Fruit fly (Drosophila melanogaster) whole organism, embryonic: ENCODE data around the gene CG11980.
A peak's percentile ranks its signal among the peaks of the same experiment; 100 is the strongest.

Source experiments
- CG10543 ChIP-seq: fragments of 200-800 bp; sonication (Bioruptor generic); optimal IDR thresholded peaks from 3 replicates; lab custom pipeline; 2017; ENCODE audit warnings: missing biosample characterization, mild to moderate bottlenecking, missing genetic modification characterization, moderate library complexity
- CG1233 ChIP-seq: fragments of 200-800 bp; sonication (Bioruptor generic); optimal IDR thresholded peaks from 4 replicates; lab custom pipeline; 2018; ENCODE audit warnings: missing biosample characterization, mild to moderate bottlenecking, missing genetic modification characterization
- CG12744 ChIP-seq: fragments of 200-800 bp; sonication (Bioruptor generic); optimal IDR thresholded peaks from 2 replicates; lab custom pipeline; 2016; ENCODE audit warnings: missing biosample characterization, missing genetic modification characterization
- CG13775 ChIP-seq: fragments of 200-800 bp; sonication (Bioruptor generic); optimal IDR thresholded peaks from 3 replicates; lab custom pipeline; 2017; ENCODE audit warnings: missing biosample characterization, mild to moderate bottlenecking, missing genetic modification characterization
- CG17568 ChIP-seq: fragments of 200-800 bp; sonication (Bioruptor generic); optimal IDR thresholded peaks from 2 replicates; lab custom pipeline; 2018; ENCODE audit warnings: missing biosample characterization, mild to moderate bottlenecking, missing genetic modification characterization, moderate library complexity
- CG17612 ChIP-seq: fragments of 200-800 bp; sonication (Bioruptor generic); IDR thresholded peaks from 2 replicates; pipeline ENCODE4 v1.3.6; 2022; ENCODE audit warnings: missing biosample characterization, missing genetic modification characterization
- CG17912 ChIP-seq: fragments of 200-800 bp; sonication (Bioruptor generic); optimal IDR thresholded peaks from 2 replicates; lab custom pipeline; 2018; ENCODE audit warnings: missing biosample characterization, mild to moderate bottlenecking, missing genetic modification characterization
- CG2120 ChIP-seq: fragments of 200-800 bp; sonication (Bioruptor generic); optimal IDR thresholded peaks from 3 replicates; lab custom pipeline; 2016; ENCODE audit warnings: missing biosample characterization, missing genetic modification characterization
- CG2129 ChIP-seq: fragments of 200-800 bp; sonication (Bioruptor generic); IDR thresholded peaks from 2 replicates; pipeline ENCODE4 v1.3.6; 2022; ENCODE audit warnings: missing biosample characterization, missing genetic modification characterization; ENCODE audit not compliant: partially characterized antibody
- CG2678 ChIP-seq: fragments of 200-800 bp; sonication (Bioruptor generic); optimal IDR thresholded peaks from 3 replicates; lab custom pipeline; 2019; ENCODE audit warnings: missing biosample characterization, mild to moderate bottlenecking, missing genetic modification characterization, moderate library complexity
- CG31388 ChIP-seq: fragments of 200-800 bp; sonication (Bioruptor generic); optimal IDR thresholded peaks from 2 replicates; lab custom pipeline; 2016; ENCODE audit warnings: missing biosample characterization, missing genetic modification characterization
- CG3407 ChIP-seq: fragments of 200-800 bp; sonication (Bioruptor generic); optimal IDR thresholded peaks from 2 replicates; lab custom pipeline; 2018; ENCODE audit warnings: missing biosample characterization, mild to moderate bottlenecking, missing genetic modification characterization
- CG3838 ChIP-seq: fragments of 200-800 bp; sonication (Bioruptor generic); optimal IDR thresholded peaks from 3 replicates; lab custom pipeline; 2016; ENCODE audit warnings: missing biosample characterization, missing genetic modification characterization
- CG4282 ChIP-seq: fragments of 200-800 bp; sonication (Bioruptor generic); optimal IDR thresholded peaks from 2 replicates; lab custom pipeline; 2016; ENCODE audit warnings: missing biosample characterization, missing genetic modification characterization
- CG4360 ChIP-seq: fragments of 200-800 bp; sonication (Bioruptor generic); IDR thresholded peaks from 2 replicates; pipeline ENCODE4 v1.3.6; 2022; ENCODE audit warnings: missing biosample characterization, missing genetic modification characterization
- CHES-1-like ChIP-seq: fragments of 200-800 bp; sonication (Bioruptor generic); optimal IDR thresholded peaks from 2 replicates; lab custom pipeline; 2016; ENCODE audit warnings: missing biosample characterization, missing genetic modification characterization
- CTCF ChIP-seq: fragments of 200-800 bp; sonication (Bioruptor generic); optimal IDR thresholded peaks from 2 replicates; lab custom pipeline; 2017; ENCODE audit warnings: missing biosample characterization, mild to moderate bottlenecking, missing genetic modification characterization, moderate library complexity
- Doc2 ChIP-seq: fragments of 200-800 bp; sonication (Bioruptor generic); IDR thresholded peaks from 2 replicates; pipeline ENCODE4 v1.3.6; 2022; ENCODE audit warnings: missing biosample characterization, missing genetic modification characterization
- Doc3 ChIP-seq: fragments of 200-800 bp; sonication (Bioruptor generic); IDR thresholded peaks from 3 replicates; pipeline ENCODE4 v1.3.6; 2022; ENCODE audit warnings: missing biosample characterization, missing genetic modification characterization; ENCODE audit not compliant: partially characterized antibody
- ERR ChIP-seq: fragments of 200-800 bp; sonication (Bioruptor generic); optimal IDR thresholded peaks from 2 replicates; lab custom pipeline; 2016; ENCODE audit warnings: missing biosample characterization, missing genetic modification characterization
- Fer2 ChIP-seq: fragments of 200-800 bp; sonication (Bioruptor generic); optimal IDR thresholded peaks from 2 replicates; lab custom pipeline; 2018; ENCODE audit warnings: missing biosample characterization, mild to moderate bottlenecking, missing genetic modification characterization, moderate library complexity
- Hsf ChIP-seq: fragments of 200-800 bp; sonication (Bioruptor generic); optimal IDR thresholded peaks from 3 replicates; lab custom pipeline; 2016; ENCODE audit warnings: missing biosample characterization, missing genetic modification characterization
- Lpt ChIP-seq: fragments of >200 bp; optimal IDR thresholded peaks from 2 replicates; lab custom pipeline; 2018; ENCODE audit warnings: missing biosample characterization, missing genetic modification characterization
- Nf-YB ChIP-seq: fragments of 200-800 bp; sonication (Bioruptor generic); optimal IDR thresholded peaks from 3 replicates; lab custom pipeline; 2019; ENCODE audit warnings: missing biosample characterization, mild to moderate bottlenecking, missing genetic modification characterization, moderate library complexity
- Opbp ChIP-seq: fragments of 200-800 bp; sonication (Bioruptor generic); IDR thresholded peaks from 3 replicates; pipeline ENCODE4 v1.3.6; 2022; ENCODE audit warnings: missing biosample characterization, missing genetic modification characterization; ENCODE audit not compliant: partially characterized antibody
- PHDP ChIP-seq: fragments of 200-800 bp; sonication (Bioruptor generic); optimal IDR thresholded peaks from 3 replicates; lab custom pipeline; 2018; ENCODE audit warnings: missing biosample characterization, mild to moderate bottlenecking, missing genetic modification characterization, moderate library complexity
- Ravus ChIP-seq: fragments of 200-800 bp; sonication (Bioruptor generic); IDR thresholded peaks from 2 replicates; pipeline ENCODE4 v1.3.6; 2022; ENCODE audit warnings: missing biosample characterization, missing genetic modification characterization
- Taf1 ChIP-seq: fragments of 200-800 bp; sonication (Bioruptor generic); IDR thresholded peaks from 2 replicates; pipeline ENCODE4 v1.3.6; 2022; ENCODE audit warnings: missing biosample characterization, missing genetic modification characterization
- cg ChIP-seq: fragments of 200-800 bp; sonication (Bioruptor generic); optimal IDR thresholded peaks from 3 replicates; lab custom pipeline; 2019; ENCODE audit warnings: missing biosample characterization, mild to moderate bottlenecking, missing genetic modification characterization, moderate library complexity
- crp ChIP-seq, 2 experiments: fragments of 200-800 bp; sonication (Bioruptor generic); optimal IDR thresholded peaks; 2 replicates in 1 of 2; 3 replicates in 1 of 2; lab custom pipeline; 2017; ENCODE audit warnings: missing biosample characterization in 2 of 2, missing genetic modification characterization in 2 of 2, mild to moderate bottlenecking in 1 of 2, moderate library complexity in 1 of 2
- dimm ChIP-seq: fragments of 200-800 bp; sonication (Bioruptor generic); IDR thresholded peaks from 2 replicates; pipeline ENCODE4 v1.3.6; 2022; ENCODE audit warnings: missing biosample characterization, missing genetic modification characterization
- dm ChIP-seq: fragments of 200-800 bp; sonication (Bioruptor generic); optimal IDR thresholded peaks from 3 replicates; lab custom pipeline; 2016; ENCODE audit warnings: missing biosample characterization, missing genetic modification characterization
- fd102C ChIP-seq: fragments of 200-800 bp; sonication (Bioruptor generic); optimal IDR thresholded peaks from 2 replicates; lab custom pipeline; 2018; ENCODE audit warnings: missing biosample characterization, mild to moderate bottlenecking, missing genetic modification characterization, moderate library complexity
- ftz-f1 ChIP-seq: fragments of 200-800 bp; sonication (Bioruptor generic); optimal IDR thresholded peaks from 2 replicates; lab custom pipeline; 2016; ENCODE audit warnings: missing biosample characterization, missing genetic modification characterization
- fu2 ChIP-seq: fragments of 200-800 bp; sonication (Bioruptor generic); optimal IDR thresholded peaks from 2 replicates; lab custom pipeline; 2016; ENCODE audit warnings: missing biosample characterization, missing genetic modification characterization
- gfzf ChIP-seq: fragments of 200-800 bp; sonication (Bioruptor generic); optimal IDR thresholded peaks from 2 replicates; lab custom pipeline; 2016; ENCODE audit warnings: missing biosample characterization, mild to moderate bottlenecking, missing genetic modification characterization, moderate library complexity
- grn ChIP-seq: fragments of 200-800 bp; sonication (Bioruptor generic); optimal IDR thresholded peaks from 3 replicates; lab custom pipeline; 2017; ENCODE audit warnings: missing biosample characterization, missing genetic modification characterization
- h ChIP-seq: fragments of >200 bp; optimal IDR thresholded peaks from 2 replicates; lab custom pipeline; 2017
- insv ChIP-seq, 2 experiments: fragments of 200-800 bp; sonication (Bioruptor generic); optimal IDR thresholded peaks; 3 replicates each; lab custom pipeline; 2016 to 2018; ENCODE audit warnings: missing biosample characterization in 2 of 2, missing genetic modification characterization in 2 of 2
- knrl ChIP-seq: fragments of 200-800 bp; sonication (Bioruptor generic); IDR thresholded peaks from 3 replicates; pipeline ENCODE4 v1.3.6; 2022; ENCODE audit warnings: missing biosample characterization, missing genetic modification characterization; ENCODE audit not compliant: partially characterized antibody
- pan ChIP-seq, 4 experiments: fragments of >200 bp in 3 of 4; fragments of 200-800 bp in 1 of 4; sonication (Bioruptor generic) in 1 of 4; optimal IDR thresholded peaks in 3 of 4; IDR thresholded peaks in 1 of 4; 2 replicates each; pipeline versions ENCODE4 v1.3.6 to Lab custom; 2017 to 2022; ENCODE audit warnings: missing biosample characterization in 2 of 4, missing genetic modification characterization in 2 of 4, mixed read lengths in 1 of 4
- pho ChIP-seq: fragments of 200-800 bp; sonication (Bioruptor generic); optimal IDR thresholded peaks from 2 replicates; lab custom pipeline; 2016; ENCODE audit warnings: missing biosample characterization, missing genetic modification characterization
- sob ChIP-seq: fragments of 200-800 bp; sonication (Bioruptor generic); IDR thresholded peaks from 2 replicates; pipeline ENCODE4 v1.3.6; 2022; ENCODE audit warnings: missing biosample characterization, missing genetic modification characterization
- sqz ChIP-seq: fragments of 200-800 bp; sonication (Bioruptor generic); optimal IDR thresholded peaks from 3 replicates; lab custom pipeline; 2018; ENCODE audit warnings: missing biosample characterization, mild to moderate bottlenecking, missing genetic modification characterization
- stwl ChIP-seq: fragments of 200-800 bp; sonication (Bioruptor generic); optimal IDR thresholded peaks from 3 replicates; lab custom pipeline; 2018; ENCODE audit warnings: missing biosample characterization, mild to moderate bottlenecking, missing genetic modification characterization, moderate library complexity
- tio ChIP-seq: fragments of 200-800 bp; sonication (Bioruptor generic); optimal IDR thresholded peaks from 2 replicates; lab custom pipeline; 2017; ENCODE audit warnings: missing biosample characterization, missing genetic modification characterization, inconsistent platforms
- tna ChIP-seq: fragments of 200-800 bp; sonication (Bioruptor generic); IDR thresholded peaks from 2 replicates; pipeline ENCODE4 v1.3.6; 2022; ENCODE audit warnings: missing biosample characterization, missing genetic modification characterization; ENCODE audit not compliant: partially characterized antibody
- vnd ChIP-seq: fragments of 200-800 bp; sonication (Bioruptor generic); IDR thresholded peaks from 3 replicates; pipeline ENCODE4 v1.3.6; 2022; ENCODE audit warnings: missing biosample characterization, missing genetic modification characterization; ENCODE audit not compliant: partially characterized antibody
- wor ChIP-seq: fragments of 200-800 bp; sonication (Bioruptor generic); IDR thresholded peaks from 2 replicates; pipeline ENCODE4 v1.3.6; 2022; ENCODE audit warnings: missing biosample characterization, missing genetic modification characterization
- zf30C ChIP-seq: fragments of 200-800 bp; sonication (Bioruptor generic); optimal IDR thresholded peaks from 3 replicates; lab custom pipeline; 2018; ENCODE audit warnings: missing biosample characterization, mild to moderate bottlenecking, missing genetic modification characterization
- zfh1 ChIP-seq: fragments of 200-800 bp; sonication (Bioruptor generic); IDR thresholded peaks from 3 replicates; pipeline ENCODE4 v1.3.6; 2022; ENCODE audit warnings: missing biosample characterization, missing genetic modification characterization

The CG11980 gene

dm6 chr3R:8963756-8964342, 40.0 kb upstream of the CG11980 start (continued):
- no peak for TF ChIP-seq sqz (GFP tag; lab: Kevin White, UChicago)
- TF ChIP-seq zfh1 (GFP tag; lab: Robert Waterston, UW), result 0 out of 3 replicates have a peak, but pooled peaks have one; percentile 15
- no peak for TF ChIP-seq knrl (GFP tag; lab: Robert Waterston, UW)
- no peak for TF ChIP-seq CTCF
- TF ChIP-seq ftz-f1 (GFP tag; lab: Kevin White, UChicago), result no peak
- TF ChIP-seq crp (GFP tag; optimal IDR thresholded peaks at IDR 0.05; lab: Kevin White, UChicago), result no peak
- TF ChIP-seq wor (GFP tag; lab: Robert Waterston, UW), result no peak
- no peak for TF ChIP-seq CHES-1-like (GFP tag; lab: Kevin White, UChicago)
- TF ChIP-seq CG3838 (GFP tag; lab: Kevin White, UChicago), result no peak
- no peak for TF ChIP-seq CG13775 (GFP tag; lab: Kevin White, UChicago)
- peak; percentile 57 for TF ChIP-seq CG2678
- no peak for TF ChIP-seq Doc3 (GFP tag; lab: Robert Waterston, UW)
- no peak for TF ChIP-seq insv (GFP tag; optimal IDR thresholded peaks at IDR 0.05; lab: Kevin White, UChicago)
- no peak for TF ChIP-seq CG4282 (GFP tag; lab: Kevin White, UChicago)
- TF ChIP-seq stwl (tag; lab: Kevin White, UChicago), result no peak
- no peak for TF ChIP-seq fu2 (GFP tag; lab: Kevin White, UChicago)
- no peak for TF ChIP-seq tna (GFP tag; lab: Robert Waterston, UW)
- TF ChIP-seq CG3407, result no peak
- no peak for TF ChIP-seq h (lab: Kevin White, UChicago)
- TF ChIP-seq Hsf (GFP tag; lab: Kevin White, UChicago), result no peak
- no peak for TF ChIP-seq grn (GFP tag; lab: Kevin White, UChicago)
- TF ChIP-seq pan (optimal IDR thresholded peaks at IDR 0.05; lab: Kevin White, UChicago), result no peak
- peak in 1 of 2 experiments; percentile 67 for TF ChIP-seq pan (GFP tag; optimal IDR thresholded peaks at IDR 0.05 in 1 of 2, IDR thresholded peaks at IDR 0.05 in 1 of 2)
- TF ChIP-seq gfzf (GFP tag; lab: Kevin White, UChicago), result no peak
- no peak for TF ChIP-seq fd102C
- no peak for TF ChIP-seq dm (GFP tag; lab: Kevin White, UChicago)
- no peak for TF ChIP-seq zf30C (GFP tag; lab: Kevin White, UChicago)
- no peak for TF ChIP-seq Taf1 (GFP tag; lab: Robert Waterston, UW)
- TF ChIP-seq Lpt (GFP tag; lab: Kevin White, UChicago), result no peak
- no peak for TF ChIP-seq tio (GFP tag; lab: Kevin White, UChicago)
- TF ChIP-seq CG4360 (GFP tag; lab: Robert Waterston, UW), result peak; percentile 63
- no peak for TF ChIP-seq ERR (GFP tag; lab: Kevin White, UChicago)
- peak; percentile 39 for TF ChIP-seq PHDP (tag; lab: Kevin White, UChicago)
- no peak for TF ChIP-seq Doc2
- TF ChIP-seq sob (GFP tag; lab: Robert Waterston, UW), result no peak
- no peak for TF ChIP-seq CG2129 (GFP tag; lab: Robert Waterston, UW)
- TF ChIP-seq cg (GFP tag; lab: Kevin White, UChicago), result no peak
- TF ChIP-seq Ravus (GFP tag; lab: Robert Waterston, UW), result no peak
- no peak for TF ChIP-seq CG17912
- TF ChIP-seq CG12744 (GFP tag; lab: Kevin White, UChicago), result no peak
- TF ChIP-seq CG1233 (GFP tag; lab: Kevin White, UChicago), result no peak
- TF ChIP-seq vnd, result no peak
- no peak for TF ChIP-seq pho (GFP tag; lab: Kevin White, UChicago)
- no peak for TF ChIP-seq CG17568
- TF ChIP-seq Fer2 (tag; lab: Kevin White, UChicago), result no peak
- no peak for TF ChIP-seq Opbp
- no peak for TF ChIP-seq CG2120
- TF ChIP-seq CG10543 (GFP tag; lab: Kevin White, UChicago), result no peak
- no peak for TF ChIP-seq Nf-YB
- no peak for TF ChIP-seq CG31388
- TF ChIP-seq CG17612 (GFP tag; lab: Robert Waterston, UW), result no peak
- TF ChIP-seq dimm (GFP tag; lab: Robert Waterston, UW), result 0 out of 2 replicates have a peak, but pooled peaks have one; percentile 22
